Worm (Caenorhabditis elegans) whole organism, young adult: Measurements from ENCODE around the gene sec-6.

Source experiments
- B0019.2 ChIP-seq: fragments of 200-800 bp; sonication (Bioruptor generic); conservative IDR thresholded peaks from 2 replicates; pipeline ENCODE4 v1.3.6; 2022; ENCODE audit warnings: missing genetic modification reagents, missing genetic modification characterization, missing compliant biosample characterization
- B0336.3 ChIP-seq: fragments of 200-800 bp; sonication (Bioruptor generic); IDR thresholded peaks from 2 replicates; pipeline ENCODE4 v1.3.6; 2022; ENCODE audit warnings: missing genetic modification characterization, missing compliant biosample characterization
- C06A6.2 ChIP-seq: fragments of 200-800 bp; sonication (Bioruptor generic); conservative IDR thresholded peaks from 2 replicates; pipeline ENCODE4 v1.3.6; 2022; ENCODE audit warnings: missing genetic modification characterization, missing compliant biosample characterization
- F49E8.2 ChIP-seq: sonication (generic microtip); optimal IDR thresholded peaks from 3 replicates; lab custom pipeline; 2017; ENCODE audit warnings: missing genetic modification characterization, mild to moderate bottlenecking, missing compliant biosample characterization, antibody characterized with exemption, moderate library complexity; ENCODE audit not compliant: insufficient read depth
- K11D2.4 ChIP-seq: fragments of 200-800 bp; sonication (Bioruptor generic); IDR thresholded peaks from 2 replicates; pipeline ENCODE4 v1.3.6; 2022; ENCODE audit warnings: missing genetic modification reagents, missing genetic modification characterization, missing compliant biosample characterization
- ZK185.1 ChIP-seq: sonication (generic microtip); optimal IDR thresholded peaks from 2 replicates; lab custom pipeline; 2016; ENCODE audit warnings: mild to moderate bottlenecking, missing genetic modification characterization, missing compliant biosample characterization; ENCODE audit not compliant: poor library complexity, severe bottlenecking
- akir-1 ChIP-seq: fragments of 200-800 bp; sonication (Bioruptor generic); optimal IDR thresholded peaks from 2 replicates; lab custom pipeline; 2018; ENCODE audit warnings: mild to moderate bottlenecking, missing genetic modification characterization, moderate library complexity, missing compliant biosample characterization
- atf-7 ChIP-seq: sonication (generic microtip); optimal IDR thresholded peaks from 2 replicates; lab custom pipeline; 2017; ENCODE audit warnings: mild to moderate bottlenecking, missing genetic modification characterization, missing compliant biosample characterization
- attf-5 ChIP-seq: fragments of 200-800 bp; sonication (Bioruptor generic); optimal IDR thresholded peaks from 2 replicates; lab custom pipeline; 2018; ENCODE audit warnings: mild to moderate bottlenecking, missing genetic modification characterization, missing compliant biosample characterization
- bed-2 ChIP-seq: fragments of 200-800 bp; sonication (Bioruptor generic); IDR thresholded peaks from 2 replicates; pipeline ENCODE4 v1.3.6; 2022; ENCODE audit warnings: missing genetic modification reagents, missing genetic modification characterization, missing compliant biosample characterization
- cebp-1 ChIP-seq, 2 experiments: fragments of 200-800 bp in 1 of 2; sonication (Bioruptor generic) in 1 of 2; sonication (generic microtip) in 1 of 2; IDR thresholded peaks in 1 of 2; optimal IDR thresholded peaks in 1 of 2; 2 replicates each; pipeline versions ENCODE4 v1.3.6 to Lab custom; 2017 to 2022; ENCODE audit warnings: missing compliant biosample characterization in 2 of 2, missing genetic modification characterization in 2 of 2, mild to moderate bottlenecking in 1 of 2, missing genetic modification reagents in 1 of 2, moderate library complexity in 1 of 2
- ceh-100 ChIP-seq: fragments of 200-800 bp; sonication (Bioruptor generic); IDR thresholded peaks from 2 replicates; pipeline ENCODE4 v1.3.6; 2022; ENCODE audit warnings: missing genetic modification reagents, missing genetic modification characterization, missing compliant biosample characterization
- ceh-27 ChIP-seq: fragments of 200-800 bp; sonication (Bioruptor generic); optimal IDR thresholded peaks from 2 replicates; lab custom pipeline; 2018; ENCODE audit warnings: mild to moderate bottlenecking, missing genetic modification characterization, moderate library complexity, missing compliant biosample characterization
- ceh-79 ChIP-seq: sonication (generic microtip); optimal IDR thresholded peaks from 2 replicates; lab custom pipeline; 2017; ENCODE audit warnings: mild to moderate bottlenecking, missing genetic modification characterization, missing compliant biosample characterization
- chd-7 ChIP-seq: sonication (generic microtip); optimal IDR thresholded peaks from 2 replicates; lab custom pipeline; 2016; ENCODE audit warnings: mild to moderate bottlenecking, missing genetic modification characterization, moderate library complexity, missing compliant biosample characterization
- dox-1 ChIP-seq: fragments of 200-800 bp; sonication (Bioruptor generic); IDR thresholded peaks from 2 replicates; pipeline ENCODE4 v1.3.6; 2022; ENCODE audit warnings: missing genetic modification reagents, missing genetic modification characterization, missing compliant biosample characterization
- egrh-3 ChIP-seq: fragments of 200-800 bp; sonication (Bioruptor generic); IDR thresholded peaks from 2 replicates; pipeline ENCODE4 v1.3.6; 2022; ENCODE audit warnings: missing genetic modification reagents, missing genetic modification characterization, missing compliant biosample characterization
- fkh-3 ChIP-seq: sonication (generic microtip); optimal IDR thresholded peaks from 2 replicates; lab custom pipeline; 2016; ENCODE audit warnings: mild to moderate bottlenecking, missing genetic modification characterization, missing compliant biosample characterization
- gei-17 ChIP-seq: fragments of 200-800 bp; sonication (Bioruptor generic); optimal IDR thresholded peaks from 2 replicates; lab custom pipeline; 2018; ENCODE audit warnings: mild to moderate bottlenecking, missing genetic modification characterization, missing compliant biosample characterization
- hmg-1.2 ChIP-seq: fragments of 200-800 bp; sonication (Bioruptor generic); IDR thresholded peaks from 2 replicates; pipeline ENCODE4 v1.3.6; 2022; ENCODE audit warnings: missing genetic modification reagents, missing genetic modification characterization, missing compliant biosample characterization
- let-607 ChIP-seq, 2 experiments: fragments of 200-800 bp in 1 of 2; sonication (Bioruptor generic) in 1 of 2; sonication (generic microtip) in 1 of 2; optimal IDR thresholded peaks; 2 replicates each; lab custom pipeline; 2016 to 2018; ENCODE audit warnings: mild to moderate bottlenecking in 2 of 2, missing compliant biosample characterization in 2 of 2, missing genetic modification characterization in 2 of 2, moderate library complexity in 2 of 2, missing genotype in 1 of 2
- lin-40 ChIP-seq: sonication (generic microtip); optimal IDR thresholded peaks from 2 replicates; lab custom pipeline; 2016; ENCODE audit warnings: missing genetic modification characterization, mild to moderate bottlenecking, missing compliant biosample characterization, missing genotype, missing genetic modification reagents
- lin-54 ChIP-seq: fragments of 200-800 bp; sonication (Bioruptor generic); optimal IDR thresholded peaks from 2 replicates; lab custom pipeline; 2018; ENCODE audit warnings: mild to moderate bottlenecking, missing genetic modification characterization, missing compliant biosample characterization
- madf-6 ChIP-seq: fragments of 200-800 bp; sonication (Bioruptor generic); IDR thresholded peaks from 2 replicates; pipeline ENCODE4 v1.3.6; 2022; ENCODE audit warnings: missing genetic modification reagents, missing genetic modification characterization, missing compliant biosample characterization
- mcd-1 ChIP-seq: fragments of 200-800 bp; sonication (Bioruptor generic); IDR thresholded peaks from 2 replicates; pipeline ENCODE4 v1.3.6; 2022; ENCODE audit warnings: missing genetic modification reagents, missing genetic modification characterization, missing compliant biosample characterization
- nfyb-1 ChIP-seq: fragments of 200-800 bp; sonication (Bioruptor generic); IDR thresholded peaks from 2 replicates; pipeline ENCODE4 v1.3.6; 2022; ENCODE audit warnings: missing genetic modification reagents, missing genetic modification characterization, missing compliant biosample characterization
- nhr-179 ChIP-seq: sonication (generic microtip); optimal IDR thresholded peaks from 2 replicates; lab custom pipeline; 2016; ENCODE audit warnings: mild to moderate bottlenecking, missing genetic modification characterization, missing compliant biosample characterization
- nhr-80 ChIP-seq: sonication (generic microtip); optimal IDR thresholded peaks from 2 replicates; lab custom pipeline; 2016; ENCODE audit warnings: missing genetic modification characterization, missing compliant biosample characterization
- pha-4 ChIP-seq: fragments of 150-350 bp; sonication (generic microtip); optimal IDR thresholded peaks from 2 replicates; lab custom pipeline; 2014; ENCODE audit warnings: missing biosample characterization, missing genetic modification reagents, missing genetic modification characterization
- rcor-1 ChIP-seq: fragments of 200-800 bp; sonication (Bioruptor generic); IDR thresholded peaks from 2 replicates; pipeline ENCODE4 v1.3.6; 2022; ENCODE audit warnings: missing genetic modification reagents, missing genetic modification characterization, missing compliant biosample characterization
- rec-8 ChIP-seq, 2 experiments: sonication (generic microtip); optimal IDR thresholded peaks; 2 replicates each; lab custom pipeline; 2016; ENCODE audit warnings: mild to moderate bottlenecking in 2 of 2, missing genetic modification characterization in 2 of 2, missing genetic modification reagents in 2 of 2, missing genotype in 2 of 2, missing biosample characterization in 1 of 2, missing compliant biosample characterization in 1 of 2, moderate library complexity in 1 of 2
- sea-2 ChIP-seq: fragments of 200-800 bp; sonication (Bioruptor generic); IDR thresholded peaks from 2 replicates; pipeline ENCODE4 v1.3.6; 2022; ENCODE audit warnings: missing genetic modification characterization, missing compliant biosample characterization
- snpc-4 ChIP-seq, 5 experiments: fragments of 150-350 bp in 1 of 5; sonication (generic microtip) in 4 of 5; optimal IDR thresholded peaks; 2 replicates each; lab custom pipeline; 2014 to 2018; ENCODE audit warnings: missing genetic modification characterization in 5 of 5, missing biosample characterization in 3 of 5, antibody characterized with exemption in 2 of 5, mild to moderate bottlenecking in 2 of 5, missing compliant biosample characterization in 2 of 5, missing genotype in 2 of 5, moderate library complexity in 2 of 5, missing genetic modification reagents in 1 of 5
- somi-1 ChIP-seq: fragments of 200-800 bp; sonication (Bioruptor generic); optimal IDR thresholded peaks from 2 replicates; lab custom pipeline; 2018; ENCODE audit warnings: mild to moderate bottlenecking, missing genetic modification characterization, missing compliant biosample characterization
- tbp1 ChIP-seq: fragments of 200-800 bp; sonication (Bioruptor generic); optimal IDR thresholded peaks from 2 replicates; lab custom pipeline; 2018; ENCODE audit warnings: mild to moderate bottlenecking, missing genetic modification characterization, missing compliant biosample characterization
- tlf-1 ChIP-seq: fragments of 200-800 bp; sonication (Bioruptor generic); optimal IDR thresholded peaks from 2 replicates; lab custom pipeline; 2018; ENCODE audit warnings: mild to moderate bottlenecking, missing genetic modification characterization, missing compliant biosample characterization
- unc-62 ChIP-seq: fragments of 150-350 bp; optimal IDR thresholded peaks from 2 replicates; lab custom pipeline; 2014; ENCODE audit warnings: missing biosample characterization, missing genetic modification reagents, missing genetic modification characterization
- xnd-1 ChIP-seq: sonication (generic microtip); optimal IDR thresholded peaks from 2 replicates; lab custom pipeline; 2016; ENCODE audit warnings: missing genotype, missing genetic modification reagents, missing genetic modification characterization, missing compliant biosample characterization
- zfh-2 ChIP-seq: fragments of 200-800 bp; sonication (Bioruptor generic); conservative IDR thresholded peaks from 2 replicates; pipeline ENCODE4 v1.3.6; 2022; ENCODE audit warnings: missing genetic modification reagents, missing genetic modification characterization, missing compliant biosample characterization
- ztf-22 ChIP-seq: fragments of 200-800 bp; sonication (Bioruptor generic); optimal IDR thresholded peaks from 2 replicates; lab custom pipeline; 2018; ENCODE audit warnings: mild to moderate bottlenecking, missing genetic modification characterization, moderate library complexity, missing compliant biosample characterization
- ztf-26 ChIP-seq: sonication (generic microtip); optimal IDR thresholded peaks from 2 replicates; lab custom pipeline; 2017; ENCODE audit warnings: missing genetic modification characterization, missing compliant biosample characterization

sec-6 gene

DNA sequence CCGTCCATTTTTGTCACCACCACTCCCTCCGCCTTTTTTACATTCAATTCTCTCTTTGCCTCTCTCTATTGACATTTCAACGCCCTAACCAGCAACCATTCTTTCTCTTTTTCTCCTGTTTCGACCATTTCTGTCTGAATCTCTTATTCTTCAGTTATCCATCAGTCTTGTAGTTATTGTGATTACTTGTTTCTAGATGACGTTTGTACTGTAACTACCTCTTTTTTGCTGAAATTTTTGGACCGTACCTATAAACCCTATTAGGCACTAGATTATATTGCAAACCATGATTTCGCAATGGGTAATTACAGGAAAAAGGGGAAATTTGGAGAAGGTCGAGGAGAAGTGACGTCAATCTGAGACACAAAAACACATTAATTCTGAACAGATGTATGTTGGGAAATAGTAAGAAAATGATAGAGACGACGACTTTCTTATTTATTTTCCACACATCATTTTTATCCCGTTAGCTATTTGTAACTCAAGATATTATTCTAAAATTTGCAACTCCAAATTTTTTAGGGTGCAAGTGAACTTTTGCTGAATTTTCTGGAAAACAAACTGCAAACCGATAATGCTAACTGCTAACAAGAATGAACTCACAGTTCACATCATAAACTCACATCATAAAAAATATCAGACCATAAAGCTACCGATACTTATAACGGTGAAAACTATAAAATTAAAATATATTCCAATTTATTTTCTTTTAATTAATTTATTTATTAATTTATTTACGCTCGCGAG lies 39.0 kb upstream of the sec-6 start:
- TF ChIP-seq rcor-1 (GFP tag; lab: Robert Waterston, UW) (no peak), atf-7 (peak; percentile 7), nhr-80 (tag; lab: Kevin White, UChicago) (peak; percentile 79), B0336.3 (GFP tag; lab: Robert Waterston, UW) (0 out of 2 replicates have a peak, but pooled peaks have one; percentile 14), bed-2 (GFP tag; lab: Robert Waterston, UW) (no peak), xnd-1 (no peak), unc-62 (GFP tag; lab: Kevin White, UChicago) (peak; percentile 51), nhr-179 (tag; lab: Kevin White, UChicago) (no peak), hmg-1.2 (GFP tag; lab: Robert Waterston, UW) (peak; percentile 58; the same call in 1 of the 2 replicates), cebp-1 (GFP tag; IDR thresholded peaks at IDR 0.05; lab: Robert Waterston, UW) (peak; percentile 61), cebp-1 (tag; optimal IDR thresholded peaks at IDR 0.05; lab: Kevin White, UChicago) (peak; percentile 94), pha-4 (tag; lab: Kevin White, UChicago) (peak; percentile 69), lin-40 (tag; lab: Kevin White, UChicago) (peak; percentile 32), B0019.2 (GFP tag; lab: Robert Waterston, UW) (no peak)

- no peak for TF ChIP-seq tbp1 (GFP tag; lab: Kevin White, UChicago)
- TF ChIP-seq sea-2 (GFP tag; lab: Robert Waterston, UW): no peak
- 0 out of 2 replicates have a peak, but pooled peaks have one; percentile 18 for TF ChIP-seq nfyb-1
- TF ChIP-seq dox-1 (GFP tag; lab: Robert Waterston, UW): peak; percentile 76
- peak; percentile 79 for TF ChIP-seq ztf-26 (tag; lab: Kevin White, UChicago)
- peak; percentile 67 for TF ChIP-seq mcd-1
- peak; percentile 84 for TF ChIP-seq nhr-80 (tag; lab: Kevin White, UChicago)
- TF ChIP-seq akir-1 (GFP tag; lab: Kevin White, UChicago): no peak
- TF ChIP-seq let-607 (tag; optimal IDR thresholded peaks at IDR 0.05; lab: Kevin White, UChicago): peak in 1 of 2 experiments; percentile 22
- peak; percentile 94 for TF ChIP-seq egrh-3 (GFP tag; lab: Robert Waterston, UW)
- TF ChIP-seq cebp-1 (GFP tag; IDR thresholded peaks at IDR 0.05; lab: Robert Waterston, UW): peak; percentile 91
- peak; percentile 97 for TF ChIP-seq cebp-1 (tag; optimal IDR thresholded peaks at IDR 0.05; lab: Kevin White, UChicago)
- TF ChIP-seq ztf-22 (GFP tag; lab: Kevin White, UChicago): peak; percentile 10
- TF ChIP-seq lin-54 (GFP tag; lab: Kevin White, UChicago): peak; percentile 31
- 0 out of 2 replicates have a peak, but pooled peaks have one; percentile 16 for TF ChIP-seq K11D2.4 (GFP tag; lab: Robert Waterston, UW)
- TF ChIP-seq ZK185.1: peak; percentile 18
- peak; percentile 68 for TF ChIP-seq atf-7
- peak; percentile 55 for TF ChIP-seq lin-40 (tag; lab: Kevin White, UChicago)
- peak; percentile 62 for TF ChIP-seq ceh-27 (GFP tag; lab: Kevin White, UChicago)
- peak; percentile 25 for TF ChIP-seq somi-1
- TF ChIP-seq ceh-79 (tag; lab: Kevin White, UChicago): no peak
- peak; percentile 46 for TF ChIP-seq gei-17 (GFP tag; lab: Kevin White, UChicago)
- TF ChIP-seq chd-7 (tag; lab: Kevin White, UChicago): peak; percentile 54
- no peak for TF ChIP-seq F49E8.2 (tag; lab: Kevin White, UChicago)
- TF ChIP-seq ceh-100 (GFP tag; lab: Robert Waterston, UW): no peak
- TF ChIP-seq B0336.3 (GFP tag; lab: Robert Waterston, UW): peak; percentile 82
- no peak for TF ChIP-seq C06A6.2
- TF ChIP-seq hmg-1.2 (GFP tag; lab: Robert Waterston, UW): peak; percentile 83
- TF ChIP-seq snpc-4 (GFP tag; optimal IDR thresholded peaks at IDR 0.05; lab: Kevin White, UChicago): no peak
- no peak for TF ChIP-seq snpc-4 (tag; optimal IDR thresholded peaks at IDR 0.05; lab: Kevin White, UChicago)
- TF ChIP-seq rec-8 (tag; optimal IDR thresholded peaks at IDR 0.05; lab: Kevin White, UChicago): no peak
- peak; percentile 11 for TF ChIP-seq attf-5 (GFP tag; lab: Kevin White, UChicago)
- peak; percentile 9 for TF ChIP-seq tlf-1 (GFP tag; lab: Kevin White, UChicago)
- TF ChIP-seq madf-6 (GFP tag; lab: Robert Waterston, UW): no peak
- no peak for TF ChIP-seq xnd-1
- TF ChIP-seq zfh-2: peak; percentile 98
- no peak for TF ChIP-seq B0019.2 (GFP tag; lab: Robert Waterston, UW)
- TF ChIP-seq fkh-3 (tag; lab: Kevin White, UChicago): no peak
Measured at ce11 chrII:5321718-5322286, 37.5 kb upstream of the sec-6 start.
